Worm (Caenorhabditis elegans) whole organism, young adult: ENCODE results near the gene F23G4.1.

Experiments used
- B0261.1 ChIP-seq: sonication (generic microtip); optimal IDR thresholded peaks from 2 replicates; lab custom pipeline; 2016; ENCODE audit warnings: mild to moderate bottlenecking, missing genetic modification characterization, moderate library complexity, missing compliant biosample characterization
- C06A6.2 ChIP-seq: fragments of 200-800 bp; sonication (Bioruptor generic); conservative IDR thresholded peaks from 2 replicates; pipeline ENCODE4 v1.3.6; 2022; ENCODE audit warnings: missing genetic modification characterization, missing compliant biosample characterization
- F49E8.2 ChIP-seq: sonication (generic microtip); optimal IDR thresholded peaks from 3 replicates; lab custom pipeline; 2017; ENCODE audit warnings: missing genetic modification characterization, mild to moderate bottlenecking, missing compliant biosample characterization, antibody characterized with exemption, moderate library complexity; ENCODE audit not compliant: insufficient read depth
- K12H6.12 ChIP-seq: fragments of 200-800 bp; sonication (Bioruptor generic); optimal IDR thresholded peaks from 2 replicates; lab custom pipeline; 2018; ENCODE audit warnings: mild to moderate bottlenecking, missing genetic modification characterization, missing compliant biosample characterization
- Y53F4B.3 ChIP-seq: fragments of 200-800 bp; sonication (Bioruptor generic); IDR thresholded peaks from 2 replicates; pipeline ENCODE4 v1.3.6; 2022; ENCODE audit warnings: missing genetic modification reagents, missing genetic modification characterization, missing compliant biosample characterization
- hlh-12 ChIP-seq: sonication (generic microtip); optimal IDR thresholded peaks from 2 replicates; lab custom pipeline; 2016; ENCODE audit warnings: missing genetic modification characterization, missing compliant biosample characterization
- nhr-120 ChIP-seq: fragments of 200-800 bp; sonication (Bioruptor generic); IDR thresholded peaks from 2 replicates; pipeline ENCODE4 v1.3.6; 2022; ENCODE audit warnings: missing genetic modification characterization, missing compliant biosample characterization
- nhr-90 ChIP-seq: sonication (generic microtip); optimal IDR thresholded peaks from 2 replicates; lab custom pipeline; 2016; ENCODE audit warnings: missing genotype, mild to moderate bottlenecking, missing genetic modification characterization, missing compliant biosample characterization
- unc-62 ChIP-seq: fragments of 150-350 bp; optimal IDR thresholded peaks from 2 replicates; lab custom pipeline; 2014; ENCODE audit warnings: missing biosample characterization, missing genetic modification reagents, missing genetic modification characterization
- ztf-18 ChIP-seq: sonication (generic microtip); optimal IDR thresholded peaks from 2 replicates; lab custom pipeline; 2016; ENCODE audit warnings: missing genotype, mild to moderate bottlenecking, missing genetic modification characterization, missing compliant biosample characterization

DNA sequence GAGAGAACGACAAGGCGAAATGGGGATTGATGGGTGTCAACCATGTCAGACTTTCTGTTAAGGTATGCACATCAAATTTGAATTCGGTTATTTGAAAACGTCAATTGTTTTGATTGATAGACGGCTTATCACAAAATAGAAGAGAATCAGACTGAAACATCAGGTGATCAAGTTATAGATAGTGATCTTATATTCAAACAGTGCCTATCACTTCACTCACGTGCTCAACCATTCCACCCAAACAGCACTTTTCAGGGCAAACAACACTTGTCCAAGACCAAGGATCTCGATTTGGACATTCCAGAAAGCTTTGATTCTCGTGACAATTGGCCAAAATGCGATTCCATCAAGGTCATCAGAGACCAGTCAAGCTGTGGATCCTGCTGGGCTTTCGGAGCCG, 4.6 kb upstream of the F23G4.1 start:
- TF ChIP-seq B0261.1 (tag; lab: Kevin White, UChicago) (no peak), ztf-18 (tag; lab: Kevin White, UChicago) (no peak), nhr-90 (tag; lab: Kevin White, UChicago) (no peak), F49E8.2 (tag; lab: Kevin White, UChicago) (no peak), C06A6.2 (GFP tag; lab: Robert Waterston, UW) (no peak), K12H6.12 (tag; lab: Kevin White, UChicago) (no peak), nhr-120 (GFP tag; lab: Robert Waterston, UW) (no peak), unc-62 (GFP tag; lab: Kevin White, UChicago) (no peak), hlh-12 (tag; lab: Kevin White, UChicago) (no peak), Y53F4B.3 (GFP tag; lab: Robert Waterston, UW) (no peak)
